Worm (Caenorhabditis elegans): ENCODE results near the gene F37C4.6.

DNA sequence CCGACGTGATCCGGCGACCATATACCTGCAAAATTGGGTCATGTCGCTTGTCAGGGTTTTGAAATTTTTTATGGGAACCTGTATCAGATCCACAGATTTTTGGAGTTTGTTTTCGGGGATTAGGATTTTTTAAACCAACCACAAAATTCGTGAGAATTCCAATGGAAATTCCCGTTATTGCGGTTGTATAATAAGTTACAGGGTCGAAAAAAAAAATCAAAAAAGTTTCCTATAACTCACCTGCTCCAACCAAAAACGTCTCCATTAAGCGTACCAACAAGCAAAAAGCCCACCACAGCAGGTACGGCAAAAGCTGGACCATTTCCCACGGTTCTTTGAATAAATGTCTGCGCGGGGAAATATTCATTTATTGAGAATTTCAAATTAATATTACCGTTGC is 15.2 kb downstream of the F37C4.6 start:
- TF ChIP-seq skn-1 (tag; optimal IDR thresholded peaks at IDR 0.05): no peak
- no peak for TF ChIP-seq nhr-77 (tag; optimal IDR thresholded peaks at IDR 0.05)
- no peak for TF ChIP-seq lin-14 (GFP tag; optimal IDR thresholded peaks at IDR 0.05)
- no peak for TF ChIP-seq ztf-11 (tag; optimal IDR thresholded peaks at IDR 0.05)
- TF ChIP-seq snpc-4 (tag; optimal IDR thresholded peaks at IDR 0.05): no peak
- no peak for TF ChIP-seq hlh-17 (GFP tag; optimal IDR thresholded peaks at IDR 0.05; ENCODE audit: borderline replicate concordance)
- TF ChIP-seq dpl-1 (GFP tag; optimal IDR thresholded peaks at IDR 0.05): no peak
- TF ChIP-seq F16B12.6 (tag; optimal IDR thresholded peaks at IDR 0.05): no peak
- no peak for TF ChIP-seq ceh-63 (GFP tag; optimal IDR thresholded peaks at IDR 0.05)
- TF ChIP-seq ama-1 (optimal IDR thresholded peaks at IDR 0.05): no peak

Measured in whole organism, L1 larva.